Fruit fly (Drosophila melanogaster) whole organism, embryonic: ENCODE results near the gene CG11791.

Experiments
- ATbp ChIP-seq: fragments of 200-800 bp; sonication (Bioruptor generic); optimal IDR thresholded peaks from 2 replicates; lab custom pipeline; 2017; ENCODE audit warnings: missing biosample characterization, mild to moderate bottlenecking, missing genetic modification characterization, missing genetic modification reagents
- Ada2b ChIP-seq: fragments of 200-800 bp; sonication (Bioruptor generic); IDR thresholded peaks from 2 replicates; pipeline ENCODE4 v1.3.6; 2022; ENCODE audit warnings: missing biosample characterization, missing genetic modification characterization
- Atf3 ChIP-seq: fragments of 200-800 bp; sonication (Bioruptor generic); optimal IDR thresholded peaks from 3 replicates; lab custom pipeline; 2016; ENCODE audit warnings: missing biosample characterization, missing genetic modification characterization
- BtbVII ChIP-seq: fragments of 200-800 bp; sonication (Bioruptor generic); optimal IDR thresholded peaks from 3 replicates; lab custom pipeline; 2017; ENCODE audit warnings: missing biosample characterization, mild to moderate bottlenecking, missing genetic modification characterization
- CG10209 ChIP-seq: fragments of 200-800 bp; sonication (Bioruptor generic); optimal IDR thresholded peaks from 3 replicates; lab custom pipeline; 2017; ENCODE audit warnings: missing biosample characterization, mild to moderate bottlenecking, missing genetic modification characterization, missing genetic modification reagents
- CG1024 ChIP-seq: fragments of 200-800 bp; sonication (Bioruptor generic); IDR thresholded peaks from 2 replicates; pipeline ENCODE4 v1.3.6; 2022; ENCODE audit warnings: missing biosample characterization, missing genetic modification characterization
- CG11398 ChIP-seq: fragments of 200-800 bp; sonication (Bioruptor generic); optimal IDR thresholded peaks from 2 replicates; lab custom pipeline; 2016; ENCODE audit warnings: missing biosample characterization, missing genetic modification characterization
- CG11504 ChIP-seq: fragments of 200-800 bp; sonication (Bioruptor generic); optimal IDR thresholded peaks from 3 replicates; lab custom pipeline; 2019; ENCODE audit warnings: missing biosample characterization, mild to moderate bottlenecking, missing genetic modification characterization, moderate library complexity
- CG11560 ChIP-seq: fragments of 200-800 bp; sonication (Bioruptor generic); IDR thresholded peaks from 3 replicates; pipeline ENCODE4 v1.3.6; 2022; ENCODE audit warnings: missing biosample characterization, missing genetic modification characterization
- CG11723 ChIP-seq: fragments of 200-800 bp; sonication (Bioruptor generic); optimal IDR thresholded peaks from 2 replicates; lab custom pipeline; 2017; ENCODE audit warnings: missing biosample characterization, mild to moderate bottlenecking, missing genetic modification characterization
- CG12071 ChIP-seq: fragments of 200-800 bp; sonication (Bioruptor generic); optimal IDR thresholded peaks from 3 replicates; lab custom pipeline; 2018; ENCODE audit warnings: missing biosample characterization, mild to moderate bottlenecking, missing genetic modification characterization
- CG12769 ChIP-seq: fragments of 200-800 bp; sonication (Bioruptor generic); optimal IDR thresholded peaks from 2 replicates; lab custom pipeline; 2019; ENCODE audit warnings: missing biosample characterization, mild to moderate bottlenecking, missing genetic modification characterization, moderate library complexity
- CG2889 ChIP-seq: fragments of 200-800 bp; sonication (Bioruptor generic); IDR thresholded peaks from 3 replicates; pipeline ENCODE4 v1.3.6; 2022; ENCODE audit warnings: missing biosample characterization, missing genetic modification characterization
- CG30403 ChIP-seq: fragments of 200-800 bp; sonication (Bioruptor generic); optimal IDR thresholded peaks from 3 replicates; lab custom pipeline; 2016; ENCODE audit warnings: missing biosample characterization, missing genetic modification characterization
- CG32767 ChIP-seq: fragments of 200-800 bp; sonication (Bioruptor generic); IDR thresholded peaks from 2 replicates; pipeline ENCODE4 v1.3.6; 2022; ENCODE audit warnings: missing biosample characterization, missing genetic modification characterization
- CG3726 ChIP-seq: fragments of 200-800 bp; sonication (Bioruptor generic); IDR thresholded peaks from 3 replicates; pipeline ENCODE4, ENCODE4 v1.3.6; 2022; ENCODE audit warnings: missing biosample characterization, missing genetic modification characterization
- CG3847 ChIP-seq: fragments of 200-800 bp; sonication (Bioruptor generic); IDR thresholded peaks from 2 replicates; pipeline ENCODE4 v1.3.6; 2022; ENCODE audit warnings: missing biosample characterization, missing genetic modification characterization
- CG7928 ChIP-seq: fragments of 200-800 bp; sonication (Bioruptor generic); optimal IDR thresholded peaks from 2 replicates; lab custom pipeline; 2017; ENCODE audit warnings: missing biosample characterization, mild to moderate bottlenecking, missing genetic modification characterization
- CG8944 ChIP-seq: fragments of 200-800 bp; sonication (Bioruptor generic); optimal IDR thresholded peaks from 3 replicates; lab custom pipeline; 2016; ENCODE audit warnings: missing biosample characterization, missing genetic modification characterization
- CG9437 ChIP-seq: fragments of 200-800 bp; sonication (Bioruptor generic); optimal IDR thresholded peaks from 2 replicates; lab custom pipeline; 2018; ENCODE audit warnings: missing biosample characterization, mild to moderate bottlenecking, missing genetic modification characterization
- CG9932 ChIP-seq: fragments of 200-800 bp; sonication (Bioruptor generic); IDR thresholded peaks from 2 replicates; pipeline ENCODE4 v1.3.6; 2022; ENCODE audit warnings: missing biosample characterization, missing genetic modification characterization
- Dp ChIP-seq: fragments of 200-800 bp; sonication (Bioruptor generic); optimal IDR thresholded peaks from 2 replicates; lab custom pipeline; 2018; ENCODE audit warnings: missing biosample characterization, mild to moderate bottlenecking, missing genetic modification characterization, moderate library complexity
- Dref ChIP-seq: fragments of 200-800 bp; sonication (Bioruptor generic); IDR thresholded peaks from 2 replicates; pipeline ENCODE4 v1.3.6; 2022; ENCODE audit warnings: missing biosample characterization, missing genetic modification characterization
- Hr39 ChIP-seq: fragments of >200 bp; optimal IDR thresholded peaks from 2 replicates; lab custom pipeline; 2017
- Med ChIP-seq: fragments of 200-800 bp; sonication (Bioruptor generic); peaks from one replicate; lab custom pipeline; 2016; ENCODE audit warnings: missing biosample characterization, missing genetic modification characterization, mild to moderate bottlenecking, inconsistent platforms, moderate library complexity
- Myb ChIP-seq: fragments of 200-800 bp; sonication (Bioruptor generic); optimal IDR thresholded peaks from 2 replicates; lab custom pipeline; 2016; ENCODE audit warnings: missing biosample characterization, missing genetic modification characterization
- Sry-δ ChIP-seq: fragments of 200-800 bp; sonication (Bioruptor generic); optimal IDR thresholded peaks from 2 replicates; lab custom pipeline; 2016; ENCODE audit warnings: missing biosample characterization, missing genetic modification characterization
- Stat92E ChIP-seq, 3 experiments: fragments of >200 bp in 2 of 3; fragments of 200-800 bp in 1 of 3; sonication (Bioruptor generic) in 1 of 3; optimal IDR thresholded peaks; 2 replicates each; lab custom pipeline; 2017 to 2019; ENCODE audit warnings: missing biosample characterization in 3 of 3, missing genetic modification characterization in 3 of 3, mild to moderate bottlenecking in 1 of 3, moderate library complexity in 1 of 3
- ap ChIP-seq: fragments of 200-800 bp; sonication (Bioruptor generic); IDR thresholded peaks from 2 replicates; pipeline ENCODE4 v1.3.6; 2022; ENCODE audit warnings: missing biosample characterization, missing genetic modification characterization
- corto ChIP-seq: fragments of 200-800 bp; sonication (Bioruptor generic); optimal IDR thresholded peaks from 2 replicates; lab custom pipeline; 2016; ENCODE audit warnings: missing biosample characterization, mild to moderate bottlenecking, missing genetic modification characterization, moderate library complexity
- crc ChIP-seq: fragments of 200-800 bp; sonication (Bioruptor generic); optimal IDR thresholded peaks from 2 replicates; lab custom pipeline; 2016; ENCODE audit warnings: missing biosample characterization, missing genetic modification characterization
- dmrt11E ChIP-seq: fragments of 200-800 bp; sonication (Bioruptor generic); optimal IDR thresholded peaks from 3 replicates; lab custom pipeline; 2018; ENCODE audit warnings: missing biosample characterization, mild to moderate bottlenecking, missing genetic modification characterization, moderate library complexity
- dpn ChIP-seq, 2 experiments: fragments of 200-800 bp; sonication (Bioruptor generic); optimal IDR thresholded peaks; 3 replicates each; lab custom pipeline; 2016; ENCODE audit warnings: missing biosample characterization in 2 of 2, missing genetic modification characterization in 2 of 2
- gfzf ChIP-seq: fragments of 200-800 bp; sonication (Bioruptor generic); optimal IDR thresholded peaks from 2 replicates; lab custom pipeline; 2016; ENCODE audit warnings: missing biosample characterization, mild to moderate bottlenecking, missing genetic modification characterization, moderate library complexity
- kni ChIP-seq: fragments of 200-800 bp; sonication (Bioruptor generic); optimal IDR thresholded peaks from 3 replicates; lab custom pipeline; 2017; ENCODE audit warnings: mild to moderate bottlenecking, missing biosample characterization, missing genetic modification reagents, missing genetic modification characterization
- knrl ChIP-seq: fragments of 200-800 bp; sonication (Bioruptor generic); IDR thresholded peaks from 3 replicates; pipeline ENCODE4 v1.3.6; 2022; ENCODE audit warnings: missing biosample characterization, missing genetic modification characterization; ENCODE audit not compliant: partially characterized antibody
- lola ChIP-seq, 3 experiments: fragments of >200 bp in 2 of 3; fragments of 200-800 bp in 1 of 3; sonication (Bioruptor generic) in 1 of 3; optimal IDR thresholded peaks; 2 replicates each; lab custom pipeline; 2017 to 2019; ENCODE audit warnings: missing biosample characterization in 3 of 3, missing genetic modification characterization in 3 of 3, mild to moderate bottlenecking in 1 of 3, moderate library complexity in 1 of 3
- mld ChIP-seq: fragments of 200-800 bp; sonication (Bioruptor generic); IDR thresholded peaks from 3 replicates; pipeline ENCODE4 v1.3.6; 2022; ENCODE audit warnings: missing biosample characterization, missing genetic modification characterization; ENCODE audit not compliant: partially characterized antibody
- nau ChIP-seq: fragments of 200-800 bp; sonication (Bioruptor generic); optimal IDR thresholded peaks from 3 replicates; lab custom pipeline; 2017; ENCODE audit warnings: missing biosample characterization, mild to moderate bottlenecking, missing genetic modification characterization, missing genetic modification reagents
- pros ChIP-seq: fragments of 200-800 bp; sonication (Bioruptor generic); optimal IDR thresholded peaks from 3 replicates; lab custom pipeline; 2019; ENCODE audit warnings: missing biosample characterization, mild to moderate bottlenecking, missing genetic modification characterization, moderate library complexity
- pzg ChIP-seq: fragments of 200-800 bp; sonication (Bioruptor generic); optimal IDR thresholded peaks from 3 replicates; lab custom pipeline; 2018; ENCODE audit warnings: missing biosample characterization, mild to moderate bottlenecking, missing genetic modification characterization, moderate library complexity
- sd ChIP-seq: fragments of 200-800 bp; sonication (Bioruptor generic); optimal IDR thresholded peaks from 3 replicates; lab custom pipeline; 2018; ENCODE audit warnings: missing biosample characterization, mild to moderate bottlenecking, missing genetic modification characterization, moderate library complexity
- sens ChIP-seq: fragments of 200-800 bp; sonication (Bioruptor generic); peaks from one replicate; lab custom pipeline; 2016; ENCODE audit warnings: missing biosample characterization, missing genetic modification characterization
- slbo ChIP-seq: fragments of 200-800 bp; sonication (Bioruptor generic); IDR thresholded peaks from 2 replicates; pipeline ENCODE4 v1.3.6; 2022; ENCODE audit warnings: missing biosample characterization, missing genetic modification characterization
- sob ChIP-seq: fragments of 200-800 bp; sonication (Bioruptor generic); IDR thresholded peaks from 2 replicates; pipeline ENCODE4 v1.3.6; 2022; ENCODE audit warnings: missing biosample characterization, missing genetic modification characterization
- stc ChIP-seq: fragments of 200-800 bp; sonication (Bioruptor generic); IDR thresholded peaks from 2 replicates; pipeline ENCODE4 v1.3.6; 2022; ENCODE audit warnings: missing biosample characterization, missing genetic modification characterization
- twi ChIP-seq: fragments of 200-800 bp; optimal IDR thresholded peaks from 2 replicates; lab custom pipeline; 2019; ENCODE audit warnings: missing biosample characterization, mild to moderate bottlenecking, missing genetic modification characterization, moderate library complexity
- zf30C ChIP-seq: fragments of 200-800 bp; sonication (Bioruptor generic); optimal IDR thresholded peaks from 3 replicates; lab custom pipeline; 2018; ENCODE audit warnings: missing biosample characterization, mild to moderate bottlenecking, missing genetic modification characterization
- zfh1 ChIP-seq: fragments of 200-800 bp; sonication (Bioruptor generic); IDR thresholded peaks from 3 replicates; pipeline ENCODE4 v1.3.6; 2022; ENCODE audit warnings: missing biosample characterization, missing genetic modification characterization

Gene CG11791

DNA sequence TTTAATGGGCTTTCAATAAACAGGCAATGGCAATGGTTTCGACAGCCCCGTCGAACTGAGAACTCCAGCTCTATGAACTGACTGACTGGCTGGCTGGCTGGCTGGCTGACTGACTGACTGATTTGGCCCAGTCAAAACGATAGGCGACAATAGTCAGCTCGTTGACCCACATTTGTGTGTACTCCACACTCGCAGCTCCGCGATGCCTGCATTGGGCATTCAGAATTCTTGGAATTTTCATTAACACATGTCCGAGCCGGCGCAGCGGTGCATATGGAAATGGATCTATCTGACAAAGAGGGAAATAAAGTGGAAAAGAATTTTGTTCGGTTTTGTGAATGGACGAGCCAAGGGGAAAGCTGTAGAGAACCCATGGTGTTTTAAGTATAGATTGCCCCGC is 47.2 kb upstream of the CG11791 start:
- TF ChIP-seq slbo (GFP tag; lab: Robert Waterston, UW) (peak; percentile 25; the same call in 1 of the 2 replicates), twi (tag; lab: Kevin White, UChicago) (peak; percentile 0), sd (peak; percentile 45), CG10209 (peak; percentile 43), kni (GFP tag; lab: Kevin White, UChicago) (peak; percentile 73), Stat92E (GFP tag; optimal IDR thresholded peaks at IDR 0.05; lab: Kevin White, UChicago) (peak in 1 of 3 experiments; percentile 98), pzg (GFP tag; lab: Kevin White, UChicago) (no peak), CG7928 (no peak)

DNA sequence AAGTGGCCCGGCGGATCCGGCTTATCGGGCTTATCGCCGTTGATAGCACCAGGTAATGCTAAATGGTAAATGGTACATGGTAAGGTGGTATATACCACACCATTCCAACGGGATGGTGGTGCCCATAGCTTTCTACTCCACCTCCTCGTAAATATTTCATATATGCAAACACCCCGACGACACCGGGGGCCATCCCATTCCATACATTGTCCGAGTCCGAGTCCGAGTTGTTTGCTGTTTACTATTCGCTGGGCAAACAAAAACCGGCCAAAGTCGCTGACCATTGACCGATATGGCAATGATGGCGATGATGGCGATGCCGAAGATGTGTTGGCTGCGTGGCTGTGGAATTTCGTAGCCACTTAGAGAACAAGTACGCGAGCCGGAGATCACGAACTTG is 45.4 kb upstream of the CG11791 start:
- TF ChIP-seq lola (GFP tag; optimal IDR thresholded peaks at IDR 0.05; lab: Kevin White, UChicago) (no peak), zf30C (no peak), pzg (GFP tag; lab: Kevin White, UChicago) (no peak), ap (no peak), Med (GFP tag; lab: Kevin White, UChicago) (peak; percentile 15), sd (peak; percentile 13), dpn (GFP tag; optimal IDR thresholded peaks at IDR 0.05; lab: Kevin White, UChicago) (no peak), sens (peak; percentile 60), nau (GFP tag; lab: Kevin White, UChicago) (no peak), ATbp (peak; percentile 27), CG32767 (GFP tag; lab: Robert Waterston, UW) (no peak), CG12769 (tag; lab: Kevin White, UChicago) (peak; percentile 6), Dp (GFP tag; lab: Kevin White, UChicago) (no peak)

DNA sequence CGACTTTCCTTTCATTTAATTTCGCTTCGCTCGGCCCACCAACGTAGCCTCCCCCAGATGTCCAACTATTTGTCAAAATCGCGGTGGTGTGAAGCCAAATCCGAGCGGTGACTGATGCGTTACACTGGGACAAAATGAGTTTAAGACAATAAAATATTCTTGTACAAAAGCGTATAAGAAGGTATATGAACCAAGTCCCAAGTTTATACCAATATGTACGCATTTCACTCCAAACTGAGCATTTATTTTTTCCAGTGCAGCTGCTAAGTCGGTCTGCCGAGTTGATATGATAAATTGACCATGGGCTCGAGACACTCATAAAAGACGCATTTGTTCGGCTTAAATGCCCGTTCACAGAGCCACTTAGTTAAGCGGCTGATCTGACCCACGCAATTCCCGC is 44.7 kb upstream of the CG11791 start:
- TF ChIP-seq crc (peak; percentile 21), CG11560 (tag; lab: Robert Waterston, UW) (no peak), Dref (GFP tag; lab: Robert Waterston, UW) (no peak), CG7928 (no peak), Ada2b (GFP tag; lab: Robert Waterston, UW) (peak; percentile 61), CG9932 (GFP tag; lab: Robert Waterston, UW) (no peak), CG1024 (GFP tag; lab: Robert Waterston, UW) (peak; percentile 72), BtbVII (GFP tag; lab: Kevin White, UChicago) (no peak), mld (GFP tag; lab: Robert Waterston, UW) (no peak), CG30403 (GFP tag; lab: Kevin White, UChicago) (peak; percentile 32), CG11723 (GFP tag; lab: Kevin White, UChicago) (peak; percentile 6), CG2889 (GFP tag; lab: Robert Waterston, UW) (no peak), Atf3 (GFP tag; lab: Kevin White, UChicago) (no peak), zfh1 (GFP tag; lab: Robert Waterston, UW) (peak; percentile 77), corto (GFP tag; lab: Kevin White, UChicago) (no peak), gfzf (GFP tag; lab: Kevin White, UChicago) (no peak), CG11398 (peak; percentile 11), stc (GFP tag; lab: Robert Waterston, UW) (peak; percentile 68), CG12071 (GFP tag; lab: Kevin White, UChicago) (peak; percentile 52), CG11504 (tag; lab: Kevin White, UChicago) (peak; percentile 75), sob (GFP tag; lab: Robert Waterston, UW) (peak; percentile 77), dmrt11E (peak; percentile 48), Hr39 (lab: Kevin White, UChicago) (no peak), knrl (no peak), CG8944 (GFP tag; lab: Kevin White, UChicago) (peak; percentile 30), CG9437 (GFP tag; lab: Kevin White, UChicago) (peak; percentile 10), pros (GFP tag; lab: Kevin White, UChicago) (no peak), CG3847 (GFP tag; lab: Robert Waterston, UW) (peak; percentile 23; the same call in 1 of the 2 replicates), Myb (GFP tag; lab: Kevin White, UChicago) (no peak), Sry-δ (no peak), CG3726 (GFP tag; lab: Robert Waterston, UW) (no peak)
